Fruit fly (Drosophila melanogaster) S2 (cell line): ENCODE data around the gene GluClalpha.

Experiments used
- CG8478 ChIP-seq: fragments of >200 bp; optimal IDR thresholded peaks from 2 replicates; lab custom pipeline; 2018
- CTCF ChIP-seq, 2 experiments: fragments of >200 bp; optimal IDR thresholded peaks; 2 replicates each; lab custom pipeline; 2018

dm6 chr3R:19789942-19790774, 59.6 kb downstream of the GluClalpha start:
- no peak for TF ChIP-seq CG8478
- TF ChIP-seq CTCF (optimal IDR thresholded peaks at IDR 0.05; lab: Kevin White, UChicago), result no peak
